In genomic region chr3L:18832195-18832594, dm6 we compare ENCODE assay signal across 2 fruit fly cellular contexts.
A peak's percentile ranks its signal among the peaks of the same experiment; 100 is the strongest.
TF ChIP-seq lines count a peak whose summit lies in the region.

No protein-coding gene starts in this region.

- no peak for TF ChIP-seq CTCF in whole organism, embryonic (GFP tag; optimal IDR thresholded peaks at IDR 0.05; lab: Kevin White, UChicago)

TF ChIP-seq in whole organism, adult, 20 proteins besides CTCF, POLR2A, EP300 and RAD21:
- TF ChIP-seq Hr96 (GFP tag; optimal IDR thresholded peaks at IDR 0.05; lab: Kevin White, UChicago) = no peak
- TF ChIP-seq cic (GFP tag; optimal IDR thresholded peaks at IDR 0.05; lab: Kevin White, UChicago) = peak; percentile 45
- TF ChIP-seq cnc (optimal IDR thresholded peaks at IDR 0.05; lab: Kevin White, UChicago) = no peak
- peak; percentile 72 for TF ChIP-seq kay (GFP tag; lab: Kevin White, UChicago; ENCODE audit: borderline replicate concordance)
- no peak for TF ChIP-seq Crg-1 (GFP tag; optimal IDR thresholded peaks at IDR 0.05; lab: Kevin White, UChicago)
- TF ChIP-seq CG12768 (GFP tag; optimal IDR thresholded peaks at IDR 0.05; lab: Kevin White, UChicago) = peak; percentile 48
TF ChIP-seq in whole organism, adult: peak in this region for 3.

TF ChIP-seq in whole organism, embryonic, 481 proteins besides CTCF, POLR2A, EP300 and RAD21:
- TF ChIP-seq bcd (GFP tag; optimal IDR thresholded peaks at IDR 0.05; lab: Kevin White, UChicago) (no peak), sna (GFP tag; IDR thresholded peaks at IDR 0.05; lab: Robert Waterston, UW; ENCODE audit: partially characterized antibody) (no peak), Bdp1 (GFP tag; optimal IDR thresholded peaks at IDR 0.05; lab: Kevin White, UChicago) (no peak), Pdp1 (GFP tag; optimal IDR thresholded peaks at IDR 0.05; lab: Kevin White, UChicago) (peak in 1 of 2 experiments; percentile 57), vvl (GFP tag; IDR thresholded peaks at IDR 0.05; lab: Robert Waterston, UW) (peak; percentile 50; the same call in 1 of the 2 replicates), sens (GFP tag; lab: Kevin White, UChicago) (peak; percentile 25), CG18262 (tag; optimal IDR thresholded peaks at IDR 0.05; lab: Kevin White, UChicago) (no peak), Atf-2 (GFP tag; optimal IDR thresholded peaks at IDR 0.05; lab: Kevin White, UChicago) (no peak), CG10431 (GFP tag; optimal IDR thresholded peaks at IDR 0.05; lab: Kevin White, UChicago) (no peak), chinmo (GFP tag; IDR thresholded peaks at IDR 0.05; lab: Robert Waterston, UW; ENCODE audit: partially characterized antibody) (0 out of 4 replicates have a peak, but pooled peaks have one; percentile 44), her (GFP tag; optimal IDR thresholded peaks at IDR 0.05; lab: Kevin White, UChicago) (no peak), CG11093 (GFP tag; IDR thresholded peaks at IDR 0.05; lab: Robert Waterston, UW) (no peak), pfk (GFP tag; optimal IDR thresholded peaks at IDR 0.05; lab: Kevin White, UChicago) (peak; percentile 21), eve (GFP tag; optimal IDR thresholded peaks at IDR 0.05; lab: Kevin White, UChicago) (peak in 1 of 2 experiments; percentile 52), Med (GFP tag; lab: Kevin White, UChicago) (peak; percentile 56), Kr (GFP tag; optimal IDR thresholded peaks at IDR 0.05; lab: Kevin White, UChicago) (no peak)
TF ChIP-seq in whole organism, embryonic: peak in this region for 7.

Comparison
In these comparisons a context has a peak if more than half of its experiments do, and no peak if none do; other contexts are left out.
1. Of the 1 proteins assayed by ChIP-seq in both whole organism, embryonic and whole organism, adult: peak only in whole organism, embryonic: none; only in whole organism, adult: kay; in both: none; in neither: 0.